Fruit fly (Drosophila melanogaster) whole organism, adult: ENCODE data around the gene RasGAP1.

Source experiments
- CG11617 ChIP-seq: fragments of 200-800 bp; sonication (Bioruptor generic); optimal IDR thresholded peaks from 2 replicates; lab custom pipeline; 2017; ENCODE audit warnings: mild to moderate bottlenecking, missing biosample characterization, missing genetic modification reagents, missing genetic modification characterization
- CG33017 ChIP-seq: fragments of 200-800 bp; sonication (Bioruptor generic); optimal IDR thresholded peaks from 2 replicates; lab custom pipeline; 2018; ENCODE audit warnings: missing biosample characterization, mild to moderate bottlenecking, missing genetic modification characterization, moderate library complexity
- CG7045 ChIP-seq: fragments of 200-800 bp; sonication (Bioruptor generic); optimal IDR thresholded peaks from 2 replicates; lab custom pipeline; 2017; ENCODE audit warnings: missing biosample characterization, mild to moderate bottlenecking, missing genetic modification characterization
- CG7101 ChIP-seq: fragments of 200-800 bp; sonication (Bioruptor generic); optimal IDR thresholded peaks from 2 replicates; lab custom pipeline; 2018; ENCODE audit warnings: missing biosample characterization, mild to moderate bottlenecking, missing genetic modification characterization, moderate library complexity
- Clk ChIP-seq: fragments of 200-800 bp; sonication (Bioruptor generic); optimal IDR thresholded peaks from 2 replicates; lab custom pipeline; 2017; ENCODE audit warnings: missing biosample characterization, missing genetic modification characterization
- Crg-1 ChIP-seq: fragments of 200-800 bp; sonication (Bioruptor generic); optimal IDR thresholded peaks from 2 replicates; lab custom pipeline; 2016; ENCODE audit warnings: missing biosample characterization, missing genetic modification characterization
- Hr96 ChIP-seq: fragments of 200-800 bp; sonication (Bioruptor generic); optimal IDR thresholded peaks from 2 replicates; lab custom pipeline; 2016; ENCODE audit warnings: missing biosample characterization, missing genetic modification characterization
- Mnt ChIP-seq: fragments of 200-800 bp; sonication (Bioruptor generic); optimal IDR thresholded peaks from 2 replicates; lab custom pipeline; 2016; ENCODE audit warnings: missing biosample characterization, mild to moderate bottlenecking, missing genetic modification characterization
- cic ChIP-seq: fragments of 200-800 bp; sonication (Bioruptor generic); optimal IDR thresholded peaks from 2 replicates; lab custom pipeline; 2017; ENCODE audit warnings: missing biosample characterization, mild to moderate bottlenecking, missing genetic modification characterization, moderate library complexity
- kay ChIP-seq: fragments of 200-800 bp; sonication (Bioruptor generic); peaks from one replicate; lab custom pipeline; 2016; ENCODE audit warnings: missing biosample characterization, missing genetic modification characterization, borderline replicate concordance
- ovo ChIP-seq: fragments of 200-800 bp; sonication (Bioruptor generic); optimal IDR thresholded peaks from 2 replicates; lab custom pipeline; 2016; ENCODE audit warnings: missing biosample characterization, missing genetic modification characterization
- pad ChIP-seq: fragments of 200-800 bp; sonication (Bioruptor generic); optimal IDR thresholded peaks from 3 replicates; lab custom pipeline; 2017; ENCODE audit warnings: missing biosample characterization, missing genetic modification characterization, mild to moderate bottlenecking, moderate library complexity, missing genetic modification reagents

- no peak for TF ChIP-seq CG11617
- no peak for TF ChIP-seq CG7101 (tag; lab: Kevin White, UChicago)
- no peak for TF ChIP-seq Clk
- TF ChIP-seq Crg-1, result no peak
- no peak for TF ChIP-seq kay (GFP tag; lab: Kevin White, UChicago)
- no peak for TF ChIP-seq CG33017 (tag; lab: Kevin White, UChicago)
- TF ChIP-seq pad (GFP tag; lab: Kevin White, UChicago), result no peak
- TF ChIP-seq cic (GFP tag; lab: Kevin White, UChicago), result no peak
- TF ChIP-seq CG7045 (GFP tag; lab: Kevin White, UChicago), result no peak
- TF ChIP-seq Mnt (GFP tag; lab: Kevin White, UChicago), result no peak
- TF ChIP-seq ovo (GFP tag; lab: Kevin White, UChicago), result no peak
- TF ChIP-seq Hr96 (GFP tag; lab: Kevin White, UChicago), result no peak
These were observed 40.5 kb downstream of the RasGAP1 start for dm6 chr3L:9814621-9815020.
